Worm (Caenorhabditis elegans) whole organism, young adult: ENCODE results near the gene F20G2.2.

Source experiments
- ceh-58 ChIP-seq: fragments of 200-800 bp; sonication (Bioruptor generic); IDR thresholded peaks from 2 replicates; pipeline ENCODE4 v1.3.6; 2022; ENCODE audit warnings: missing genetic modification characterization, missing compliant biosample characterization
- madf-6 ChIP-seq: fragments of 200-800 bp; sonication (Bioruptor generic); IDR thresholded peaks from 2 replicates; pipeline ENCODE4 v1.3.6; 2022; ENCODE audit warnings: missing genetic modification reagents, missing genetic modification characterization, missing compliant biosample characterization
- nhr-120 ChIP-seq: fragments of 200-800 bp; sonication (Bioruptor generic); IDR thresholded peaks from 2 replicates; pipeline ENCODE4 v1.3.6; 2022; ENCODE audit warnings: missing genetic modification characterization, missing compliant biosample characterization
- zfh-2 ChIP-seq: fragments of 200-800 bp; sonication (Bioruptor generic); conservative IDR thresholded peaks from 2 replicates; pipeline ENCODE4 v1.3.6; 2022; ENCODE audit warnings: missing genetic modification reagents, missing genetic modification characterization, missing compliant biosample characterization

ce11 chrV:13725574-13725973 lies 30.6 kb downstream of the F20G2.2 start, which contains the start of gene fbxa-181:
- TF ChIP-seq nhr-120 (GFP tag; lab: Robert Waterston, UW), result no peak
- no peak for TF ChIP-seq ceh-58 (GFP tag; lab: Robert Waterston, UW)
- no peak for TF ChIP-seq zfh-2 (GFP tag; lab: Robert Waterston, UW)
- no peak for TF ChIP-seq madf-6
